Fruit fly (Drosophila melanogaster) whole organism, wandering third instar larva: ENCODE measurements around the gene chas.

ENCODE experiments used
- Abd-B ChIP-seq: fragments of >200 bp; optimal IDR thresholded peaks from 2 replicates; lab custom pipeline; 2017; ENCODE audit warnings: missing biosample characterization, missing genetic modification characterization
- CG32264 ChIP-seq: fragments of 200-800 bp; sonication (Bioruptor generic); optimal IDR thresholded peaks from 2 replicates; lab custom pipeline; 2016; ENCODE audit warnings: missing biosample characterization, missing genetic modification characterization
- CG9705 ChIP-seq: fragments of 200-800 bp; sonication (Bioruptor generic); optimal IDR thresholded peaks from 2 replicates; lab custom pipeline; 2018; ENCODE audit warnings: missing biosample characterization, mild to moderate bottlenecking, missing genetic modification characterization
- CrebA ChIP-seq: fragments of 200-800 bp; sonication (Bioruptor generic); optimal IDR thresholded peaks from 2 replicates; lab custom pipeline; 2016; ENCODE audit warnings: missing biosample characterization, mild to moderate bottlenecking, missing genetic modification characterization, borderline replicate concordance
- Dfd ChIP-seq: fragments of >200 bp; optimal IDR thresholded peaks from 2 replicates; lab custom pipeline; 2017; ENCODE audit warnings: missing biosample characterization, missing genetic modification characterization
- Dif ChIP-seq: fragments of 200-275, 200-300 bp; sonication (Bioruptor generic); optimal IDR thresholded peaks from 2 replicates; lab custom pipeline; 2018; ENCODE audit warnings: missing biosample characterization, missing genetic modification characterization; ENCODE audit not compliant: partially characterized antibody
- GATAd ChIP-seq: sonication (Bioruptor generic); optimal IDR thresholded peaks from 2 replicates; lab custom pipeline; 2016; ENCODE audit warnings: missing biosample characterization, missing genetic modification characterization
- HLH106 ChIP-seq: fragments of 200-800 bp; optimal IDR thresholded peaks from 3 replicates; lab custom pipeline; 2019; ENCODE audit warnings: missing biosample characterization, mild to moderate bottlenecking, missing genetic modification characterization, moderate library complexity
- Hnf4 ChIP-seq: fragments of 200-800 bp; sonication (Bioruptor generic); optimal IDR thresholded peaks from 2 replicates; lab custom pipeline; 2016; ENCODE audit warnings: missing biosample characterization, mild to moderate bottlenecking, missing genetic modification characterization
- Hr78 ChIP-seq: fragments of >200 bp; optimal IDR thresholded peaks from 2 replicates; lab custom pipeline; 2017; ENCODE audit warnings: missing biosample characterization, missing genetic modification characterization
- Hr83 ChIP-seq: fragments of 200-300 bp; sonication (Bioruptor generic); optimal IDR thresholded peaks from 2 replicates; lab custom pipeline; 2016; ENCODE audit warnings: missing biosample characterization, mild to moderate bottlenecking, missing genetic modification characterization, moderate library complexity; ENCODE audit not compliant: poor library complexity, severe bottlenecking
- Jra ChIP-seq: sonication (Bioruptor generic); optimal IDR thresholded peaks from 2 replicates; lab custom pipeline; 2016; ENCODE audit warnings: missing biosample characterization, missing genetic modification characterization
- Mio ChIP-seq: sonication (Bioruptor generic); optimal IDR thresholded peaks from 2 replicates; lab custom pipeline; 2016; ENCODE audit warnings: missing biosample characterization, missing genetic modification characterization
- Myc ChIP-seq: fragments of >200 bp; optimal IDR thresholded peaks from 2 replicates; lab custom pipeline; 2017
- N ChIP-seq: fragments of >200 bp; optimal IDR thresholded peaks from 2 replicates; lab custom pipeline; 2018; ENCODE audit warnings: missing biosample characterization, missing external identifiers, missing genetic modification characterization
- OdsH ChIP-seq: fragments of 200-800 bp; sonication (Bioruptor generic); optimal IDR thresholded peaks from 2 replicates; lab custom pipeline; 2016; ENCODE audit warnings: missing biosample characterization, mild to moderate bottlenecking, missing genetic modification characterization
- Rel ChIP-seq, 2 experiments: fragments of 200-800 bp; sonication (Bioruptor generic) in 1 of 2; optimal IDR thresholded peaks; 2 replicates in 1 of 2; 3 replicates in 1 of 2; lab custom pipeline; 2016 to 2019; ENCODE audit warnings: mild to moderate bottlenecking in 2 of 2, missing biosample characterization in 2 of 2, missing genetic modification characterization in 2 of 2, moderate library complexity in 1 of 2
- Sp1 ChIP-seq: fragments of 200-800 bp; sonication (Bioruptor generic); optimal IDR thresholded peaks from 3 replicates; lab custom pipeline; 2019; ENCODE audit warnings: missing biosample characterization, mild to moderate bottlenecking, missing genetic modification characterization, moderate library complexity
- Vsx2 ChIP-seq: fragments of 200-300, 225-300 bp; sonication (Bioruptor generic); optimal IDR thresholded peaks from 2 replicates; lab custom pipeline; 2018; ENCODE audit warnings: missing biosample characterization, missing genetic modification characterization; ENCODE audit not compliant: partially characterized antibody
- br ChIP-seq: fragments of 200-800 bp; sonication (Bioruptor generic); optimal IDR thresholded peaks from 2 replicates; lab custom pipeline; 2016; ENCODE audit warnings: missing biosample characterization, missing genetic modification characterization
- brk ChIP-seq: fragments of 200-800 bp; sonication (Bioruptor generic); optimal IDR thresholded peaks from 2 replicates; lab custom pipeline; 2016; ENCODE audit warnings: missing biosample characterization, mild to moderate bottlenecking, missing genetic modification characterization
- dl ChIP-seq, 2 experiments: fragments of 175-275, 200-275 bp in 1 of 2; fragments of 200-275 bp in 1 of 2; sonication (Bioruptor generic); optimal IDR thresholded peaks; lab custom pipeline; 2018; ENCODE audit warnings: mild to moderate bottlenecking in 2 of 2, missing biosample characterization in 2 of 2, missing genetic modification characterization in 2 of 2, moderate library complexity in 2 of 2; ENCODE audit not compliant: partially characterized antibody in 2 of 2, insufficient read depth in 1 of 2
- dmrt93B ChIP-seq: fragments of 200-800 bp; sonication (Bioruptor generic); optimal IDR thresholded peaks from 2 replicates; lab custom pipeline; 2018; ENCODE audit warnings: missing biosample characterization, mild to moderate bottlenecking, missing genetic modification characterization
- dsf ChIP-seq: sonication (Bioruptor generic); optimal IDR thresholded peaks from 2 replicates; lab custom pipeline; 2016; ENCODE audit warnings: missing biosample characterization, missing genetic modification characterization, borderline replicate concordance
- ey ChIP-seq: fragments of 200-800 bp; sonication (Bioruptor generic); optimal IDR thresholded peaks from 2 replicates; lab custom pipeline; 2016; ENCODE audit warnings: missing biosample characterization, missing genetic modification characterization
- foxo ChIP-seq, 2 experiments: fragments of 200-800 bp; sonication (Bioruptor generic); optimal IDR thresholded peaks; 2 replicates in 1 of 2; 3 replicates in 1 of 2; lab custom pipeline; 2016 to 2017; ENCODE audit warnings: missing biosample characterization in 2 of 2, missing genetic modification characterization in 2 of 2
- fru ChIP-seq: fragments of 200-800 bp; sonication (Bioruptor generic); optimal IDR thresholded peaks from 3 replicates; lab custom pipeline; 2016; ENCODE audit warnings: missing biosample characterization, mild to moderate bottlenecking, missing genetic modification characterization
- h ChIP-seq: fragments of 200-800 bp; sonication (Bioruptor generic); optimal IDR thresholded peaks from 3 replicates; lab custom pipeline; 2016; ENCODE audit warnings: missing biosample characterization, mild to moderate bottlenecking, missing genetic modification characterization
- jim ChIP-seq: fragments of 175-275, 200-325 bp; sonication (Bioruptor generic); optimal IDR thresholded peaks from 2 replicates; lab custom pipeline; 2016; ENCODE audit warnings: missing biosample characterization, mild to moderate bottlenecking, missing genetic modification characterization
- lola ChIP-seq: fragments of >200 bp; optimal IDR thresholded peaks from 2 replicates; lab custom pipeline; 2017; ENCODE audit warnings: missing biosample characterization, missing genetic modification characterization
- pan ChIP-seq: fragments of >200 bp; optimal IDR thresholded peaks from 2 replicates; lab custom pipeline; 2017
- psq ChIP-seq: fragments of 200-800 bp; sonication (Bioruptor generic); optimal IDR thresholded peaks from 3 replicates; lab custom pipeline; 2017; ENCODE audit warnings: missing biosample characterization, mild to moderate bottlenecking, missing genetic modification characterization, moderate library complexity
- rgr ChIP-seq: fragments of 200-800 bp; sonication (Bioruptor generic); optimal IDR thresholded peaks from 3 replicates; lab custom pipeline; 2016; ENCODE audit warnings: missing biosample characterization, mild to moderate bottlenecking, missing genetic modification characterization
- sage ChIP-seq: fragments of 200-800 bp; sonication (Bioruptor generic); optimal IDR thresholded peaks from 2 replicates; lab custom pipeline; 2016; ENCODE audit warnings: missing biosample characterization, mild to moderate bottlenecking, missing genetic modification characterization
- sv ChIP-seq: fragments of 200-800 bp; sonication (Bioruptor generic); optimal IDR thresholded peaks from 3 replicates; lab custom pipeline; 2016; ENCODE audit warnings: missing biosample characterization, missing genetic modification characterization
- tai ChIP-seq: sonication (Bioruptor generic); optimal IDR thresholded peaks from 2 replicates; lab custom pipeline; 2016; ENCODE audit warnings: missing biosample characterization, missing genetic modification characterization
- usp ChIP-seq: fragments of >200 bp; optimal IDR thresholded peaks from 2 replicates; lab custom pipeline; 2017; ENCODE audit warnings: missing biosample characterization, missing genetic modification characterization
- woc ChIP-seq: sonication (Bioruptor generic); optimal IDR thresholded peaks from 2 replicates; lab custom pipeline; 2016; ENCODE audit warnings: missing biosample characterization, mild to moderate bottlenecking, missing genetic modification characterization

chas gene

dm6 chrX:17651216-17651997, 47.1 kb downstream of the chas start:
- peak; percentile 71 for TF ChIP-seq Dif
- no peak for TF ChIP-seq fru (GFP tag; lab: Kevin White, UChicago)
- peak; percentile 37 to 73 for TF ChIP-seq dl (GFP tag; optimal IDR thresholded peaks at IDR 0.05; lab: Kevin White, UChicago; ENCODE audit: insufficient read depth in 1 of 2, partially characterized antibody in 2 of 2)
- TF ChIP-seq OdsH (GFP tag; lab: Kevin White, UChicago), result no peak
- no peak for TF ChIP-seq CrebA (GFP tag; lab: Kevin White, UChicago)
- TF ChIP-seq sage (GFP tag; lab: Kevin White, UChicago), result no peak

- TF ChIP-seq GATAd (GFP tag; lab: Kevin White, UChicago), result no peak
- TF ChIP-seq CG9705, result no peak
- TF ChIP-seq br (GFP tag; lab: Kevin White, UChicago), result no peak
- no peak for TF ChIP-seq Rel (GFP tag; optimal IDR thresholded peaks at IDR 0.05; lab: Kevin White, UChicago)
- TF ChIP-seq Rel (tag; optimal IDR thresholded peaks at IDR 0.05; lab: Kevin White, UChicago), result no peak
These were observed 57.7 kb downstream of the chas start for dm6 chrX:17640837-17641236.

dm6 chrX:17636001-17636400, 62.5 kb downstream of the chas start, which contains the start of the genes CG8289 and CG5800:
CG8289 (minus strand) TSS chrX:17636044.
CG5800 (plus strand) TSS chrX:17636281.
- no peak for TF ChIP-seq psq (GFP tag; lab: Kevin White, UChicago)
- TF ChIP-seq woc (GFP tag; lab: Kevin White, UChicago), result no peak
- TF ChIP-seq CG32264, result no peak
- TF ChIP-seq Abd-B (GFP tag; lab: Kevin White, UChicago), result no peak
- TF ChIP-seq dsf, result no peak
- no peak for TF ChIP-seq CrebA (GFP tag; lab: Kevin White, UChicago)
- TF ChIP-seq Rel (GFP tag; optimal IDR thresholded peaks at IDR 0.05; lab: Kevin White, UChicago), result no peak
- peak; percentile 69 for TF ChIP-seq Rel (tag; optimal IDR thresholded peaks at IDR 0.05; lab: Kevin White, UChicago)
- TF ChIP-seq pan (lab: Kevin White, UChicago), result no peak
- no peak for TF ChIP-seq Mio (GFP tag; lab: Kevin White, UChicago)
- TF ChIP-seq Hr83, result no peak
- no peak for TF ChIP-seq Myc (lab: Kevin White, UChicago)
- TF ChIP-seq Sp1 (GFP tag; lab: Kevin White, UChicago), result no peak
- TF ChIP-seq sage (GFP tag; lab: Kevin White, UChicago), result no peak
- peak; percentile 43 for TF ChIP-seq HLH106 (tag; lab: Kevin White, UChicago)
- TF ChIP-seq, all 38 proteins: peak for 2

- TF ChIP-seq Dif (no peak), foxo (GFP tag; optimal IDR thresholded peaks at IDR 0.05; lab: Kevin White, UChicago) (peak in 1 of 2 experiments; percentile 86), N (GFP tag; lab: Kevin White, UChicago) (no peak), psq (GFP tag; lab: Kevin White, UChicago) (peak; percentile 72), CG9705 (peak; percentile 28), tai (GFP tag; lab: Kevin White, UChicago) (no peak), HLH106 (tag; lab: Kevin White, UChicago) (peak; percentile 64), Mio (GFP tag; lab: Kevin White, UChicago) (peak; percentile 33), Dfd (no peak), CG32264 (peak; percentile 43), Abd-B (GFP tag; lab: Kevin White, UChicago) (no peak), woc (GFP tag; lab: Kevin White, UChicago) (peak; percentile 89), Hnf4 (GFP tag; lab: Kevin White, UChicago) (peak; percentile 92), dmrt93B (GFP tag; lab: Kevin White, UChicago) (no peak), OdsH (GFP tag; lab: Kevin White, UChicago) (peak; percentile 77), h (GFP tag; lab: Kevin White, UChicago) (peak; percentile 87), dl (GFP tag; optimal IDR thresholded peaks at IDR 0.05; lab: Kevin White, UChicago; ENCODE audit: insufficient read depth in 1 of 2, partially characterized antibody in 2 of 2) (no peak), Jra (GFP tag; lab: Kevin White, UChicago) (peak; percentile 87), GATAd (GFP tag; lab: Kevin White, UChicago) (peak; percentile 70), Vsx2 (GFP tag; lab: Kevin White, UChicago) (no peak), brk (GFP tag; lab: Kevin White, UChicago) (no peak), Sp1 (GFP tag; lab: Kevin White, UChicago) (peak; percentile 67), lola (GFP tag; lab: Kevin White, UChicago) (no peak), sv (peak; percentile 81), Hr78 (GFP tag; lab: Kevin White, UChicago) (no peak), Hr83 (no peak), CrebA (GFP tag; lab: Kevin White, UChicago) (no peak), Rel (GFP tag; optimal IDR thresholded peaks at IDR 0.05; lab: Kevin White, UChicago) (no peak), Rel (tag; optimal IDR thresholded peaks at IDR 0.05; lab: Kevin White, UChicago) (peak; percentile 53), rgr (GFP tag; lab: Kevin White, UChicago) (peak; percentile 85), ey (peak; percentile 81), Myc (lab: Kevin White, UChicago) (peak; percentile 43), jim (GFP tag; lab: Kevin White, UChicago) (no peak), sage (GFP tag; lab: Kevin White, UChicago) (no peak), usp (no peak)
These were observed 66.4 kb downstream of the chas start, which contains the start of the genes corolla and ND-24 for dm6 chrX:17631996-17632612. corolla (minus strand) TSS chrX:17632047. ND-24 (plus strand) TSS chrX:17632089.
